Worm (Caenorhabditis elegans) whole organism, L4/young adult: Measurements from ENCODE around the gene C05D11.5.
A peak's percentile ranks its signal among the peaks of the same experiment; 100 is the strongest.

Experiments
- W03F9.2 ChIP-seq: fragments of 150-350 bp; optimal IDR thresholded peaks from 2 replicates; lab custom pipeline; 2014; ENCODE audit warnings: missing biosample characterization, missing genetic modification characterization
- dao-5 ChIP-seq: sonication (generic microtip); optimal IDR thresholded peaks from 2 replicates; lab custom pipeline; 2016; ENCODE audit warnings: missing genotype, missing genetic modification characterization, moderate library complexity, missing compliant biosample characterization
- him-1 ChIP-seq: sonication (generic microtip); optimal IDR thresholded peaks from 2 replicates; lab custom pipeline; 2016; ENCODE audit warnings: missing genotype, missing genetic modification reagents, missing genetic modification characterization, missing compliant biosample characterization

C05D11.5 gene

DNA sequence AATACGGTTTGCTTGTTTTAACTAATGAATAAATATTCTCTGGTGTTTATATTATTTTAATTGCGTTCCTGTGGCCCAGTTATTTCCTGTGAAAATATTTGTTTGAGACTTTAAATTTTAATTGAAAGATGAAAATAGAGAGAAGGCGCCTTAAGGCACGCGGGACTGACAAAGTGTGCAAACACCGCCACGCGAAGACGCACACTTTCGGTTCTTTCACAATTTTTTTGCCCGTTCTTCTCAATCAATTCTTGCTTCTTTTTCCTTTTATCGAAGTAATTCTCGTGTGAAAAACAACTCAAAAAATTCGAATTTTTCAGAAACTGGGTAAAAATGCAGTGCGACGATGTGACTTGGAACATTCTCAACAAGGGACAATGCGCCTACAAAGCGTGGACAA, 32.7 kb downstream of the C05D11.5 start, which contains the start of gene C16A3.6:
C16A3.6 (plus strand) TSS at position 84 of the 400 bp plus-strand sequence.
- TF ChIP-seq dao-5 (no peak), W03F9.2 (tag; lab: Kevin White, UChicago) (no peak), him-1 (tag; lab: Kevin White, UChicago) (no peak)

ce11 chrIII:6374947-6375415, 36.8 kb downstream of the C05D11.5 start, which contains the start of the genes rps-13 and nfx-1:
rps-13 (minus strand) TSS chrIII:6374997.
nfx-1 (plus strand) TSS chrIII:6375379.
- peak; percentile 69 for TF ChIP-seq W03F9.2 (tag; lab: Kevin White, UChicago)
- no peak for TF ChIP-seq dao-5
- TF ChIP-seq him-1 (tag; lab: Kevin White, UChicago), result no peak

ce11 chrIII:6373850-6374474, 37.9 kb downstream of the C05D11.5 start:
- TF ChIP-seq W03F9.2 (tag; lab: Kevin White, UChicago), result no peak
- no peak for TF ChIP-seq him-1 (tag; lab: Kevin White, UChicago)
- TF ChIP-seq dao-5, result no peak

DNA sequence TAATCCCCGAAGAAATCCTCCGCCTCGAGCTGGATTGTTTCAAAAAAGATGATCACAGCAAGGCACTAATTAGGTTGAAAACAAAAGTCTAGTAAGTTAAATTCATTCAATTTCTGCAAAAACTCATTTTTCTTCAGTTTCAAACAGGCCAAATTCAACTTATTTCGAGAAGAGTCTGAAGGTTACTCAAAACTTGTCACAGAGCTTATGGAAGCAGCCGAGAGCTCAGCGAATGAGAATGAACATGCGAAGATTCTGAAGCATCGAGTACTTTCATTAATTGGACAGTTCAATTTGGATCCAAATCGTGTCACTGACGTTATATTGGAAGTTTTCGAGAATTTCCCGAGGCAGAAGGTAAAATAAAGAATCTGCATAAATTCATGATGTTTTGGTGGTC, 43.3 kb downstream of the C05D11.5 start:
- TF ChIP-seq dao-5 (no peak), W03F9.2 (tag; lab: Kevin White, UChicago) (no peak), him-1 (tag; lab: Kevin White, UChicago) (no peak)

ce11 chrIII:6367712-6368111, 44.1 kb downstream of the C05D11.5 start, which contains the start of the genes C56G2.15 and thoc-2:
C56G2.15 (minus strand) TSS chrIII:6367899.
thoc-2 (plus strand) TSS chrIII:6368042.
- TF ChIP-seq W03F9.2 (tag; lab: Kevin White, UChicago) (no peak), dao-5 (no peak), him-1 (tag; lab: Kevin White, UChicago) (no peak)

DNA sequence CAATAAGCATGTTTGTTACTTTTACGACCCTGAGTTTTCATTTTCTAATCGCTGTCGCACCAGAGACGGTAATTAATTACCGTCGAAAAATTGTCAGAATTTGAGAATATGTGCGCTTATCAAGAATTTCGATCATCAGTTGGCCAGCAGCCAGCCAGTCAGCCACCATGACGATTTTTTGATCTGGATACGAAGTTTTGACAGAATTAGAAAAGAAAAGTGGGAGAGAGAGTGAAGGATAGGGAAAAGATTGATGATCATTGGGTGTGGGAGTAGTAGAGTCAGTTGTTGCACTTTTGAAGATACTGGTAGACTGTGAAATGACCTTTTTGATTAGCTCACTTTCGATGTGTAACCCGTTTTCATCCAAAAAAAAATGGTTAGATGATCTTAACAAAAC, 47.4 kb downstream of the C05D11.5 start:
- TF ChIP-seq dao-5, result no peak

DNA sequence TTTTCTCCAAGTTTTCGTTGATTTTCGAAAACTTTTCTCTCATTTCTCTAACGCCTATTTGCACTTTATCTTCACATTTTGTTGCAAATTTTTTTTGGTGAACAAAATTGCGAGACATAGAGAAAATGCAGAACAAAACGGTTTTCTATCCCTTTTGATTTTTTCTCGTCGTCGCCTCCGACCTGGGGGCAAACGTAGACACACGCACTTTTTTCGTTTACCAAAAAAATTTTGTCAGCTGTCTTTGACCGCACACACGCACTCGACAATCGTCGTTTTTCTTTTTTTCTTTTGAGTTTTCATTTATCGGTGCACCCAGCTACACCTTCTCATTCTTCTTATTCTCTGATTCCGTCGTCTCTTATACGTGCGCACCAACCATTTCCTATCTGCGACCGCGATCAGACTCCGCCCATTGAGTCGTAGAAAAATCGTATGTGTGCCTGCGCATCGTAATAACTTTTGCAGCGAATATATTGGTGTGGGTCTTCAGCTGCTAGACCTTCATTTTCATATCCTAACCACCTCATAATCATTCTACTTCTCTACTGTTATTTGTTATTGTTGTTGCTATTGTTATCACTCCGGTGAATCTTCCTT, 49.4 kb downstream of the C05D11.5 start:
- TF ChIP-seq him-1 (tag; lab: Kevin White, UChicago) (no peak), W03F9.2 (tag; lab: Kevin White, UChicago) (no peak), dao-5 (no peak)

- no peak for TF ChIP-seq W03F9.2 (tag; lab: Kevin White, UChicago)
- TF ChIP-seq him-1 (tag; lab: Kevin White, UChicago), result no peak
- TF ChIP-seq dao-5, result no peak
Measured at ce11 chrIII:6361560-6361959, 50.3 kb downstream of the C05D11.5 start.

DNA sequence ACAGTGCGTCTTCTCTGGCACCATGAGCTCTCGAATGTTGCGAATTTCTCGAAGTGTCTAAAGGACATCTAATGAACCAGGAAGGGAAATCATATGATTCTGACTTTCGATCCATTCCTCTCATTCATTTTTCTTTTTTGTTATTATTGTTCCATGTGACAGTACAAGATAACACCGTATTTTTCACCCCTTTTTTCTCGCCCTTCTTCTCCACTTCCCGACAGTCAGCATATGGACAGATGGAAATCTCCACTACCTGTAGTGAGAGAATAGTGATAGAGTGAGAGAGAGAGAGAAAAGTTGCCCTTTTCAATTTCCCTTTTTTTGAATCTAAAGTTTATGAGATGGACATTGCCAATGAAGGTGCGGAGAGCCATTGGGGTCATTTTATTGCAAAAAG, 51.0 kb downstream of the C05D11.5 start:
- TF ChIP-seq W03F9.2 (tag; lab: Kevin White, UChicago), result no peak
- TF ChIP-seq him-1 (tag; lab: Kevin White, UChicago), result no peak
- TF ChIP-seq dao-5, result no peak

- TF ChIP-seq him-1 (tag; lab: Kevin White, UChicago) (no peak), W03F9.2 (tag; lab: Kevin White, UChicago) (no peak), dao-5 (no peak)
Measured at ce11 chrIII:6360114-6360513, 51.7 kb downstream of the C05D11.5 start.
